Worm (Caenorhabditis elegans): ENCODE measurements around the gene nas-4.

ce11 chrIII:6450596-6450995 lies 35.1 kb upstream of the nas-4 start, which contains the start of gene T26A5.6:
- TF ChIP-seq ets-7 (tag; optimal IDR thresholded peaks at IDR 0.05): no peak
- no peak for TF ChIP-seq tbx-37 (GFP tag; conservative IDR thresholded peaks at IDR 0.05)
- no peak for TF ChIP-seq flt-1 (GFP tag; IDR thresholded peaks at IDR 0.05)
- TF ChIP-seq tbx-11 (GFP tag; IDR thresholded peaks at IDR 0.05): no peak
- TF ChIP-seq scrt-1 (GFP tag; IDR thresholded peaks at IDR 0.05): no peak
- no peak for TF ChIP-seq hmg-4 (GFP tag; optimal IDR thresholded peaks at IDR 0.05)
- no peak for TF ChIP-seq ama-1 (optimal IDR thresholded peaks at IDR 0.05)
- no peak for TF ChIP-seq ceh-36 (tag; optimal IDR thresholded peaks at IDR 0.05)
- TF ChIP-seq aly-1 (tag; optimal IDR thresholded peaks at IDR 0.05): no peak
- no peak for TF ChIP-seq tra-4 (tag; optimal IDR thresholded peaks at IDR 0.05)
